Worm (Caenorhabditis elegans) whole organism, young adult: ENCODE results near the gene icl-1.

Source experiments
- F49E8.2 ChIP-seq: sonication (generic microtip); optimal IDR thresholded peaks from 3 replicates; lab custom pipeline; 2017; ENCODE audit warnings: missing genetic modification characterization, mild to moderate bottlenecking, missing compliant biosample characterization, antibody characterized with exemption, moderate library complexity; ENCODE audit not compliant: insufficient read depth
- dpl-1 ChIP-seq: fragments of 150-350 bp; optimal IDR thresholded peaks from 2 replicates; lab custom pipeline; 2014; ENCODE audit warnings: missing biosample characterization, missing genetic modification reagents, missing genetic modification characterization
- hmg-1.2 ChIP-seq: fragments of 200-800 bp; sonication (Bioruptor generic); IDR thresholded peaks from 2 replicates; pipeline ENCODE4 v1.3.6; 2022; ENCODE audit warnings: missing genetic modification reagents, missing genetic modification characterization, missing compliant biosample characterization
- hmg-20 ChIP-seq: fragments of 200-800 bp; sonication (Bioruptor generic); IDR thresholded peaks from 2 replicates; pipeline ENCODE4 v1.3.6; 2022; ENCODE audit warnings: missing genetic modification reagents, missing genetic modification characterization, missing compliant biosample characterization
- madf-8 ChIP-seq: fragments of 200-800 bp; sonication (Bioruptor generic); conservative IDR thresholded peaks from 2 replicates; pipeline ENCODE4 v1.3.6; 2022; ENCODE audit warnings: missing genetic modification reagents, missing genetic modification characterization, missing compliant biosample characterization
- nhr-90 ChIP-seq: sonication (generic microtip); optimal IDR thresholded peaks from 2 replicates; lab custom pipeline; 2016; ENCODE audit warnings: missing genotype, mild to moderate bottlenecking, missing genetic modification characterization, missing compliant biosample characterization
- pha-4 ChIP-seq: fragments of 150-350 bp; sonication (generic microtip); optimal IDR thresholded peaks from 2 replicates; lab custom pipeline; 2014; ENCODE audit warnings: missing biosample characterization, missing genetic modification reagents, missing genetic modification characterization
- rcor-1 ChIP-seq: fragments of 200-800 bp; sonication (Bioruptor generic); IDR thresholded peaks from 2 replicates; pipeline ENCODE4 v1.3.6; 2022; ENCODE audit warnings: missing genetic modification reagents, missing genetic modification characterization, missing compliant biosample characterization
- snpc-3.4 ChIP-seq: sonication (generic microtip); optimal IDR thresholded peaks from 2 replicates; lab custom pipeline; 2017; ENCODE audit warnings: missing genetic modification characterization, mild to moderate bottlenecking, missing compliant biosample characterization, antibody characterized with exemption, moderate library complexity, missing genotype, missing genetic modification reagents

DNA sequence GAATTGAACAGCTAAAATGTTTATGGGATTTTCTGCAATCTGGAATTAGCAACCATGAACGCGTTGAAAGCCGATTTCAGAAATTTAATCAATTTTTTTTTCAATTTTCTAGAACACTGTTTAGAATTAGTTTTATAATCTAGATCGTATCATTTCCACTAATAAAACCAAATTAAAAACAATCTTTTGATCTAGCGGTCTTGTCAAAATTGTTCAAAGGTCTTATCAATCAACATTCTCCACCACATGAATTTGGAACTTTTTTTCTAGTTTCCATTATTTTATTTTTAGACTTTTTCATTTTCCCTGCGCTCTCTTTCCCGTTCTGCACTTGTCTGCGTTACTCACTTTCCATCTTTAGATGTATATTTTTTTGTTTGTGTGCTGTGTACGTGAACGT is 34.5 kb upstream of the icl-1 start, which contains the start of gene srp-2:
- TF ChIP-seq hmg-1.2 (GFP tag; lab: Robert Waterston, UW) (no peak), rcor-1 (GFP tag; lab: Robert Waterston, UW) (no peak), snpc-3.4 (tag; lab: Kevin White, UChicago) (no peak), dpl-1 (GFP tag; lab: Kevin White, UChicago) (no peak), F49E8.2 (tag; lab: Kevin White, UChicago) (no peak), hmg-20 (GFP tag; lab: Robert Waterston, UW) (no peak), nhr-90 (tag; lab: Kevin White, UChicago) (no peak), madf-8 (GFP tag; lab: Robert Waterston, UW) (no peak), pha-4 (no peak)
